Fruit fly (Drosophila melanogaster): ENCODE measurements around the gene Cyt-c1L.

DNA sequence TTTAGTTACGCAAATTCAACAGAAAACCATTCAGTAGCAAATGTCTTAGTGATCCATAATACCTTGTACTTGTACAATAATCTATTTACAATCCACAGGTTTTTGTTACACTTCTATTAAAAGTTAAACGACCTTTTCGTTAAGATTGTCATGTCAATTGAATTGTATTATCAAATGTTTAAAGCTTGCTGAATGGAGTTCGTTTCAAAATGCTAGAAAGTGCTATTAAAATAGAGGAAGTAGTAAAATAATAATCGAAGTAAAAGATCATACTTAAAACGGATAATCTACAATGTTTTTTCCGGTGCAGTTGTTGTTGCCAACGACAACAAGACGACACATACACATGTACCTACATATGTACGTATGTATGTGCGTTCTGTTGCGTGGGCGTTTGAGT is 14.1 kb upstream of the Cyt-c1L start:
- TF ChIP-seq toe (GFP tag; optimal IDR thresholded peaks at IDR 0.05) (no peak), Mnt (GFP tag; optimal IDR thresholded peaks at IDR 0.05) (no peak), Crg-1 (GFP tag; optimal IDR thresholded peaks at IDR 0.05) (no peak), tj (GFP tag; optimal IDR thresholded peaks at IDR 0.05) (no peak), CG5204 (GFP tag; optimal IDR thresholded peaks at IDR 0.05) (no peak), CG12768 (GFP tag; optimal IDR thresholded peaks at IDR 0.05) (no peak), bab1 (GFP tag; optimal IDR thresholded peaks at IDR 0.05) (no peak), ovo (GFP tag; optimal IDR thresholded peaks at IDR 0.05) (no peak), CG7045 (GFP tag; optimal IDR thresholded peaks at IDR 0.05) (no peak)
